Worm (Caenorhabditis elegans): ENCODE results near the gene str-55.

Gene str-55

DNA sequence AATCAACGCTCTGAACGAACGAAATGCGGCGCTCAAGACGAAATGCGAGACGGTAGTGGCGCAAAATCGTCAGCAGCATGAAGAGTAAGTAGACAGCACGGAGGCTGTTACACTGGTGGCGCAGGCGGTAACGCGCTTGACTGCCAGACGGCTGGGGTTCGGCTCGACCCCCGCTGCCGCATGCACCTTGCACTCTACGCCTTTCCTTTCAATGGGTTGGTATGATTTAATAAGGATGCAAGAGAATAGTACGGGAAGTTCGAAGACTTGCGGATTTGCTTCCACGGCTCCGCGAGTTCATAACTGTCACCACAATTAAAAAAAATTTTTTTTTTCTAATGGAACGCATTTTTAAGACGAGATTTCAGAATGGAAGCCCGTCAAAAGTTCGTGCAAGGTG is 46.9 kb downstream of the str-55 start (continued):
- TF ChIP-seq nhr-80 (tag; optimal IDR thresholded peaks at IDR 0.05) (peak; percentile 71), sea-2 (GFP tag; IDR thresholded peaks at IDR 0.05) (0 out of 2 replicates have a peak, but pooled peaks have one; percentile 29), ztf-18 (tag; optimal IDR thresholded peaks at IDR 0.05) (peak; percentile 76), ztf-25 (GFP tag; IDR thresholded peaks at IDR 0.05) (peak; percentile 84; the same call in 1 of the 2 replicates), ceh-58 (GFP tag; IDR thresholded peaks at IDR 0.05) (no peak), hlh-12 (tag; optimal IDR thresholded peaks at IDR 0.05) (no peak), Y53F4B.3 (GFP tag; IDR thresholded peaks at IDR 0.05) (0 out of 2 replicates have a peak, but pooled peaks have one; percentile 24), mxl-1 (tag; optimal IDR thresholded peaks at IDR 0.05) (peak; percentile 94), egl-18 (GFP tag; IDR thresholded peaks at IDR 0.05) (peak; percentile 61; the same call in 1 of the 2 replicates), fkh-3 (tag; optimal IDR thresholded peaks at IDR 0.05) (peak; percentile 88), attf-6 (GFP tag; IDR thresholded peaks at IDR 0.05) (peak; percentile 88), athp-1 (tag; optimal IDR thresholded peaks at IDR 0.05) (peak; percentile 89), ccch-3 (GFP tag; optimal IDR thresholded peaks at IDR 0.05) (peak; percentile 32), him-1 (tag; optimal IDR thresholded peaks at IDR 0.05) (peak; percentile 85), B0035.1 (tag; optimal IDR thresholded peaks at IDR 0.05) (peak; percentile 69), ztf-28 (GFP tag; IDR thresholded peaks at IDR 0.05) (peak; percentile 88), F57C9.4 (tag; optimal IDR thresholded peaks at IDR 0.05) (peak; percentile 61), let-607 (tag; optimal IDR thresholded peaks at IDR 0.05) (peak; percentile 44 to 66), bed-2 (GFP tag; IDR thresholded peaks at IDR 0.05) (0 out of 2 replicates have a peak, but pooled peaks have one; percentile 60), D2030.7 (GFP tag; IDR thresholded peaks at IDR 0.05) (peak; percentile 89), hlh-26 (GFP tag; conservative IDR thresholded peaks at IDR 0.05) (no peak), hrde-1 (tag; optimal IDR thresholded peaks at IDR 0.05; ENCODE audit: borderline replicate concordance) (peak; percentile 89), hsf-1 (GFP tag; IDR thresholded peaks at IDR 0.05) (0 out of 2 replicates have a peak, but pooled peaks have one; percentile 46), mel-28 (tag; optimal IDR thresholded peaks at IDR 0.05; ENCODE audit: borderline replicate concordance) (peak; percentile 50), madf-6 (GFP tag; IDR thresholded peaks at IDR 0.05) (peak; percentile 64; the same call in 1 of the 2 replicates), ama-1 (optimal IDR thresholded peaks at IDR 0.05) (no peak), ama-1 (GFP tag; optimal IDR thresholded peaks at IDR 0.05) (peak; percentile 51 to 59), Y56A3A.18 (GFP tag; IDR thresholded peaks at IDR 0.05) (peak; percentile 92), madf-3 (GFP tag; IDR thresholded peaks at IDR 0.05) (peak; percentile 69; the same call in 1 of the 2 replicates), Y79H2A.3 (GFP tag; conservative IDR thresholded peaks at IDR 0.05) (0 out of 2 replicates have a peak, but pooled peaks have one; percentile 58), dox-1 (GFP tag; IDR thresholded peaks at IDR 0.05) (peak; percentile 92), egl-44 (GFP tag; IDR thresholded peaks at IDR 0.05) (peak; percentile 92), lir-1 (GFP tag; conservative IDR thresholded peaks at IDR 0.05) (no peak), tbp1 (GFP tag; optimal IDR thresholded peaks at IDR 0.05) (peak; percentile 91), unc-130 (GFP tag; optimal IDR thresholded peaks at IDR 0.05) (peak; percentile 73), attf-3 (GFP tag; conservative IDR thresholded peaks at IDR 0.05) (no peak), C17E4.6 (GFP tag; IDR thresholded peaks at IDR 0.05) (no peak), somi-1 (GFP tag; optimal IDR thresholded peaks at IDR 0.05) (peak; percentile 45), attf-5 (GFP tag; optimal IDR thresholded peaks at IDR 0.05) (peak; percentile 83), nfyb-1 (GFP tag; IDR thresholded peaks at IDR 0.05) (peak; percentile 88), xnd-1 (tag; optimal IDR thresholded peaks at IDR 0.05) (no peak), nhr-120 (GFP tag; IDR thresholded peaks at IDR 0.05) (no peak), ztf-6 (GFP tag; IDR thresholded peaks at IDR 0.05) (peak; percentile 49; the same call in 1 of the 2 replicates), mes-4 (tag; optimal IDR thresholded peaks at IDR 0.05) (peak; percentile 38), C06A6.2 (GFP tag; conservative IDR thresholded peaks at IDR 0.05) (peak; percentile 59; the same call in 1 of the 2 replicates), ztf-22 (GFP tag; optimal IDR thresholded peaks at IDR 0.05) (no peak), Y95B8A.8 (GFP tag; IDR thresholded peaks at IDR 0.05) (peak; percentile 87), mcd-1 (GFP tag; IDR thresholded peaks at IDR 0.05) (peak; percentile 83), tbx-9 (tag; optimal IDR thresholded peaks at IDR 0.05; ENCODE audit: borderline replicate concordance) (no peak)

Data from whole organism, young adult.